Worm (Caenorhabditis elegans) whole organism, L2 larva: ENCODE data around the gene ugt-7.

Source experiments
- Y55F3AM.14 ChIP-seq: fragments of 200-800 bp; sonication (Bioruptor generic); optimal IDR thresholded peaks from 2 replicates; lab custom pipeline; 2018; ENCODE audit warnings: mild to moderate bottlenecking, missing genetic modification characterization, missing compliant biosample characterization
- ZK546.5 ChIP-seq: sonication (generic microtip); optimal IDR thresholded peaks from 2 replicates; lab custom pipeline; 2017; ENCODE audit warnings: missing biosample characterization, missing genetic modification characterization
- ceh-82 ChIP-seq: fragments of 150-350 bp; optimal IDR thresholded peaks from 2 replicates; lab custom pipeline; 2014; ENCODE audit warnings: missing biosample characterization, missing genetic modification characterization
- fos-1 ChIP-seq: fragments of 150-350 bp; optimal IDR thresholded peaks from 2 replicates; lab custom pipeline; 2014; ENCODE audit warnings: missing biosample characterization, missing genetic modification characterization
- lin-13 ChIP-seq: fragments of 150-350 bp; optimal IDR thresholded peaks from 2 replicates; lab custom pipeline; 2014; ENCODE audit warnings: missing biosample characterization, missing genetic modification reagents, missing genetic modification characterization
- nhr-77 ChIP-seq: fragments of 150-350 bp; optimal IDR thresholded peaks from 2 replicates; lab custom pipeline; 2014; ENCODE audit warnings: missing biosample characterization, missing genetic modification characterization
- unc-39 ChIP-seq: fragments of 150-350 bp; optimal IDR thresholded peaks from 2 replicates; lab custom pipeline; 2014; ENCODE audit warnings: missing biosample characterization, missing genetic modification characterization
- unc-62 ChIP-seq: fragments of 150-350 bp; optimal IDR thresholded peaks from 2 replicates; lab custom pipeline; 2014; ENCODE audit warnings: missing biosample characterization, missing genetic modification reagents, missing genetic modification characterization
- ztf-11 ChIP-seq: sonication (generic microtip); optimal IDR thresholded peaks from 2 replicates; lab custom pipeline; 2017; ENCODE audit warnings: missing biosample characterization, missing genetic modification characterization

- TF ChIP-seq ZK546.5 (tag; lab: Kevin White, UChicago) (no peak), ztf-11 (tag; lab: Kevin White, UChicago) (no peak), unc-62 (GFP tag; lab: Kevin White, UChicago) (no peak), nhr-77 (no peak), ceh-82 (tag; lab: Kevin White, UChicago) (no peak), unc-39 (tag; lab: Kevin White, UChicago) (no peak), lin-13 (GFP tag; lab: Kevin White, UChicago) (no peak), fos-1 (tag; lab: Kevin White, UChicago) (peak; percentile 97), Y55F3AM.14 (GFP tag; lab: Kevin White, UChicago) (no peak)
These were observed 29.8 kb upstream of the ugt-7 start for ce11 chrV:5030212-5030611.
